Fruit fly (Drosophila melanogaster) Kc167 (cell line): Measurements from ENCODE around the gene Hat1.

ENCODE experiments used
- Myc ChIP-seq: fragments of >200 bp; optimal IDR thresholded peaks from 2 replicates; lab custom pipeline; 2017; ENCODE audit warnings: missing external identifiers
- Sin3A ChIP-seq: fragments of >200 bp; optimal IDR thresholded peaks from 2 replicates; lab custom pipeline; 2018; ENCODE audit warnings: missing external identifiers
- h ChIP-seq: fragments of >200 bp; optimal IDR thresholded peaks from 3 replicates; lab custom pipeline; 2018; ENCODE audit warnings: missing external identifiers
- insv ChIP-seq: fragments of >200 bp; optimal IDR thresholded peaks from 3 replicates; lab custom pipeline; 2018; ENCODE audit warnings: missing external identifiers
- psq ChIP-seq: fragments of >200 bp; optimal IDR thresholded peaks from 2 replicates; lab custom pipeline; 2017; ENCODE audit warnings: missing external identifiers
- ttk ChIP-seq: sonication (Bioruptor generic); optimal IDR thresholded peaks from 2 replicates; lab custom pipeline; 2017; ENCODE audit warnings: missing external identifiers

Gene Hat1

dm6 chr3R:5801703-5802436 is 12.7 kb upstream of the Hat1 start, which contains the start of gene CG11000:
Gene CG11000 (plus strand): TSS chr3R:5802328.
- no peak for TF ChIP-seq Myc (lab: Kevin White, UChicago)
- TF ChIP-seq ttk, result no peak
- TF ChIP-seq Sin3A (lab: Kevin White, UChicago), result no peak

- TF ChIP-seq ttk (no peak), Myc (lab: Kevin White, UChicago) (no peak), h (lab: Kevin White, UChicago) (no peak), Sin3A (lab: Kevin White, UChicago) (no peak), psq (lab: Kevin White, UChicago) (no peak), insv (lab: Kevin White, UChicago) (no peak)
Observed at dm6 chr3R:5797709-5798108, 8.5 kb upstream of the Hat1 start.

dm6 chr3R:5794267-5795089 is 5.3 kb upstream of the Hat1 start, which contains the start of the genes PSMG1 and CG10979:
Gene PSMG1 (minus strand): TSS chr3R:5794317.
Gene CG10979 (plus strand): TSS chr3R:5794705.
- TF ChIP-seq insv (lab: Kevin White, UChicago) (no peak), psq (lab: Kevin White, UChicago) (no peak), h (lab: Kevin White, UChicago) (no peak), ttk (no peak)

- no peak for TF ChIP-seq psq (lab: Kevin White, UChicago)
- no peak for TF ChIP-seq h (lab: Kevin White, UChicago)
- TF ChIP-seq Myc (lab: Kevin White, UChicago), result no peak
- no peak for TF ChIP-seq insv (lab: Kevin White, UChicago)
- no peak for TF ChIP-seq ttk
- TF ChIP-seq Sin3A (lab: Kevin White, UChicago), result no peak
Observed at dm6 chr3R:5791497-5791896, 2.3 kb upstream of the Hat1 start, which contains the start of gene Hpf1. Gene Hpf1 (plus strand): TSS chr3R:5791879.

dm6 chr3R:5781462-5781861 is 7.7 kb downstream of the Hat1 start, which contains the start of gene kat-60L1:
Gene kat-60L1 (plus strand): TSS chr3R:5781762.
- TF ChIP-seq Sin3A (lab: Kevin White, UChicago), result no peak
- TF ChIP-seq insv (lab: Kevin White, UChicago), result no peak
- no peak for TF ChIP-seq ttk
- TF ChIP-seq Myc (lab: Kevin White, UChicago), result no peak
- TF ChIP-seq h (lab: Kevin White, UChicago), result no peak
- no peak for TF ChIP-seq psq (lab: Kevin White, UChicago)

dm6 chr3R:5780976-5781375 is 8.2 kb downstream of the Hat1 start, which contains the start of gene CG2082:
Gene CG2082 (minus strand): TSS chr3R:5781076.
- no peak for TF ChIP-seq h (lab: Kevin White, UChicago)
- no peak for TF ChIP-seq Myc (lab: Kevin White, UChicago)
- no peak for TF ChIP-seq ttk
- TF ChIP-seq Sin3A (lab: Kevin White, UChicago), result no peak
- TF ChIP-seq psq (lab: Kevin White, UChicago), result no peak

- TF ChIP-seq insv (lab: Kevin White, UChicago), result no peak
- no peak for TF ChIP-seq Myc (lab: Kevin White, UChicago)
- TF ChIP-seq Sin3A (lab: Kevin White, UChicago), result no peak
Observed at dm6 chr3R:5778731-5779593, 10.2 kb downstream of the Hat1 start, which contains the start of gene jagn. Gene jagn (plus strand): TSS chr3R:5779315.

dm6 chr3R:5772433-5772832 is 16.8 kb downstream of the Hat1 start:
- TF ChIP-seq Sin3A (lab: Kevin White, UChicago), result no peak
- TF ChIP-seq psq (lab: Kevin White, UChicago), result no peak
- TF ChIP-seq insv (lab: Kevin White, UChicago), result no peak

dm6 chr3R:5771614-5772202 is 17.5 kb downstream of the Hat1 start:
- TF ChIP-seq ttk, result no peak
- no peak for TF ChIP-seq Sin3A (lab: Kevin White, UChicago)
- TF ChIP-seq Myc (lab: Kevin White, UChicago), result no peak
- no peak for TF ChIP-seq psq (lab: Kevin White, UChicago)
- no peak for TF ChIP-seq h (lab: Kevin White, UChicago)
- TF ChIP-seq insv (lab: Kevin White, UChicago), result no peak

- TF ChIP-seq ttk (no peak), insv (lab: Kevin White, UChicago) (no peak), psq (lab: Kevin White, UChicago) (no peak), h (lab: Kevin White, UChicago) (no peak), Myc (lab: Kevin White, UChicago) (no peak), Sin3A (lab: Kevin White, UChicago) (no peak)
Observed at dm6 chr3R:5760980-5761379, 28.2 kb downstream of the Hat1 start.
